Worm (Caenorhabditis elegans) whole organism, L1 larva: Measurements from ENCODE around the gene F27B3.6.

Experiments
- C16A3.4 ChIP-seq: fragments of 150-350 bp; optimal IDR thresholded peaks from 2 replicates; lab custom pipeline; 2014; ENCODE audit warnings: missing biosample characterization, missing genetic modification characterization
- C34B4.2 ChIP-seq: sonication (generic microtip); optimal IDR thresholded peaks from 2 replicates; lab custom pipeline; 2017; ENCODE audit warnings: mild to moderate bottlenecking, missing genetic modification characterization, missing compliant biosample characterization
- aha-1 ChIP-seq: fragments of 150-350 bp; optimal IDR thresholded peaks from 2 replicates; lab custom pipeline; 2014; ENCODE audit warnings: missing biosample characterization, missing genetic modification characterization
- alr-1 ChIP-seq: fragments of 200-800 bp; sonication (Bioruptor generic); optimal IDR thresholded peaks from 2 replicates; lab custom pipeline; 2018; ENCODE audit warnings: borderline replicate concordance, mild to moderate bottlenecking, missing genetic modification characterization, missing compliant biosample characterization
- aly-2 ChIP-seq: fragments of 150-350 bp; optimal IDR thresholded peaks from 2 replicates; lab custom pipeline; 2014; ENCODE audit warnings: missing biosample characterization, missing genetic modification characterization
- ama-1 ChIP-seq: fragments of 150-350 bp; optimal IDR thresholded peaks from 2 replicates; lab custom pipeline; 2014
- blmp-1 ChIP-seq: fragments of 150-350 bp; optimal IDR thresholded peaks from 2 replicates; lab custom pipeline; 2014; ENCODE audit warnings: missing biosample characterization, missing genetic modification characterization
- ceh-88 ChIP-seq: fragments of 200-800 bp; sonication (Bioruptor generic); IDR thresholded peaks from 2 replicates; pipeline ENCODE4 v1.3.6; 2022; ENCODE audit warnings: missing genetic modification characterization, missing compliant biosample characterization
- ceh-90 ChIP-seq: sonication (generic microtip); optimal IDR thresholded peaks from 2 replicates; lab custom pipeline; 2016; ENCODE audit warnings: missing genetic modification characterization, missing compliant biosample characterization
- dpl-1 ChIP-seq, 3 experiments: fragments of 150-350 bp in 2 of 3; sonication (generic microtip) in 1 of 3; optimal IDR thresholded peaks; 2 replicates each; lab custom pipeline; 2014 to 2017; ENCODE audit warnings: missing biosample characterization in 3 of 3, missing genetic modification characterization in 3 of 3, missing genetic modification reagents in 3 of 3
- efl-1 ChIP-seq, 4 experiments: fragments of 150-350 bp; optimal IDR thresholded peaks in 3 of 4; peaks in 1 of 4; 1 replicate in 1 of 4; 2 replicates in 3 of 4; lab custom pipeline; 2014; ENCODE audit warnings: missing biosample characterization in 2 of 4, missing genetic modification characterization in 2 of 4, missing genetic modification reagents in 2 of 4
- efl-3 ChIP-seq: fragments of 200-800 bp; sonication (Bioruptor generic); optimal IDR thresholded peaks from 2 replicates; lab custom pipeline; 2018; ENCODE audit warnings: mild to moderate bottlenecking, missing genetic modification characterization, missing compliant biosample characterization
- egl-13 ChIP-seq: sonication (generic microtip); optimal IDR thresholded peaks from 2 replicates; lab custom pipeline; 2016; ENCODE audit warnings: missing genotype, missing genetic modification reagents, missing genetic modification characterization, missing compliant biosample characterization
- elt-2 ChIP-seq: sonication (generic microtip); optimal IDR thresholded peaks from 2 replicates; lab custom pipeline; 2016; ENCODE audit warnings: missing genetic modification characterization, mild to moderate bottlenecking, inconsistent platforms, missing compliant biosample characterization, missing genetic modification reagents
- elt-3 ChIP-seq, 6 experiments: fragments of 150-350 bp in 1 of 6; sonication (generic microtip); optimal IDR thresholded peaks; 2 replicates each; lab custom pipeline; 2017 to 2018; ENCODE audit warnings: missing biosample characterization in 6 of 6, missing genetic modification characterization in 6 of 6, inconsistent platforms in 1 of 6
- ets-5 ChIP-seq: fragments of 200-800 bp; sonication (Bioruptor generic); IDR thresholded peaks from 2 replicates; pipeline ENCODE4 v1.3.6; 2022; ENCODE audit warnings: missing genetic modification characterization, missing compliant biosample characterization
- fkh-10 ChIP-seq: sonication (generic microtip); optimal IDR thresholded peaks from 2 replicates; lab custom pipeline; 2017; ENCODE audit warnings: missing biosample characterization, missing genetic modification reagents, missing genetic modification characterization
- fos-1 ChIP-seq: fragments of 150-350 bp; optimal IDR thresholded peaks from 2 replicates; lab custom pipeline; 2014; ENCODE audit warnings: missing biosample characterization, missing genetic modification characterization
- grh-1 ChIP-seq: fragments of 200-800 bp; sonication (Bioruptor generic); IDR thresholded peaks from 2 replicates; pipeline ENCODE4 v1.3.6; 2022; ENCODE audit warnings: missing genetic modification reagents, missing genetic modification characterization, missing compliant biosample characterization
- hpl-2 ChIP-seq: fragments of 150-350 bp; optimal IDR thresholded peaks from 2 replicates; lab custom pipeline; 2014; ENCODE audit warnings: missing biosample characterization, missing genetic modification reagents, missing genetic modification characterization
- irx-1 ChIP-seq: sonication (generic microtip); optimal IDR thresholded peaks from 2 replicates; lab custom pipeline; 2016; ENCODE audit warnings: missing genetic modification characterization, missing compliant biosample characterization
- isw-1 ChIP-seq: fragments of 200-800 bp; sonication (Bioruptor generic); IDR thresholded peaks from 2 replicates; pipeline ENCODE4 v1.3.6; 2022; ENCODE audit warnings: missing genetic modification characterization, missing compliant biosample characterization
- jun-1 ChIP-seq: fragments of 150-350 bp; optimal IDR thresholded peaks from 2 replicates; lab custom pipeline; 2014; ENCODE audit warnings: missing biosample characterization, missing genetic modification reagents, missing genetic modification characterization
- lin-13 ChIP-seq: fragments of 150-350 bp; optimal IDR thresholded peaks from 2 replicates; lab custom pipeline; 2014; ENCODE audit warnings: missing biosample characterization, missing genetic modification reagents, missing genetic modification characterization
- lin-15B ChIP-seq: fragments of 150-350 bp; sonication (generic microtip); optimal IDR thresholded peaks from 3 replicates; lab custom pipeline; 2014; ENCODE audit warnings: missing biosample characterization, missing genetic modification characterization
- lir-3 ChIP-seq: sonication (generic microtip); optimal IDR thresholded peaks from 2 replicates; lab custom pipeline; 2016; ENCODE audit warnings: mild to moderate bottlenecking, missing genetic modification characterization, moderate library complexity, missing compliant biosample characterization; ENCODE audit not compliant: poor library complexity
- lsy-2 ChIP-seq, 2 experiments: fragments of 150-350 bp; optimal IDR thresholded peaks; 2 replicates each; lab custom pipeline; 2014; ENCODE audit warnings: missing biosample characterization in 2 of 2, missing genetic modification characterization in 2 of 2
- mab-9 ChIP-seq: fragments of 200-800 bp; sonication (Bioruptor generic); IDR thresholded peaks from 2 replicates; pipeline ENCODE4 v1.3.6; 2022; ENCODE audit warnings: missing genetic modification reagents, missing genetic modification characterization, missing compliant biosample characterization
- mef-2 ChIP-seq: fragments of 150-350 bp; optimal IDR thresholded peaks from 2 replicates; lab custom pipeline; 2014; ENCODE audit warnings: missing biosample characterization, missing genetic modification characterization
- mep-1 ChIP-seq: fragments of 150-350 bp; optimal IDR thresholded peaks from 2 replicates; lab custom pipeline; 2014; ENCODE audit warnings: missing biosample characterization, missing genetic modification characterization
- nhr-11 ChIP-seq: fragments of 150-350 bp; optimal IDR thresholded peaks from 2 replicates; lab custom pipeline; 2014; ENCODE audit warnings: missing biosample characterization, missing genetic modification characterization
- nhr-20 ChIP-seq: sonication (generic microtip); optimal IDR thresholded peaks from 2 replicates; lab custom pipeline; 2016; ENCODE audit warnings: mild to moderate bottlenecking, missing genetic modification characterization, missing compliant biosample characterization
- nhr-237 ChIP-seq: fragments of 150-350 bp; optimal IDR thresholded peaks from 2 replicates; lab custom pipeline; 2014; ENCODE audit warnings: missing biosample characterization, missing genetic modification characterization
- nhr-28 ChIP-seq: fragments of 150-350 bp; optimal IDR thresholded peaks from 2 replicates; lab custom pipeline; 2014; ENCODE audit warnings: missing biosample characterization, missing genetic modification characterization
- nhr-47 ChIP-seq: sonication (generic microtip); optimal IDR thresholded peaks from 2 replicates; lab custom pipeline; 2016; ENCODE audit warnings: mild to moderate bottlenecking, missing genetic modification characterization, moderate library complexity, missing compliant biosample characterization
- nhr-71 ChIP-seq: sonication (generic microtip); optimal IDR thresholded peaks from 2 replicates; lab custom pipeline; 2016; ENCODE audit warnings: mild to moderate bottlenecking, missing genetic modification characterization, moderate library complexity, missing compliant biosample characterization
- nhr-84 ChIP-seq: sonication (generic microtip); optimal IDR thresholded peaks from 2 replicates; lab custom pipeline; 2017; ENCODE audit warnings: missing biosample characterization, missing genetic modification characterization
- nhr-85 ChIP-seq: sonication (generic microtip); peaks from one replicate; lab custom pipeline; 2016; ENCODE audit warnings: missing genetic modification characterization, inconsistent platforms, missing compliant biosample characterization
- nhr-90 ChIP-seq: sonication (generic microtip); optimal IDR thresholded peaks from 2 replicates; lab custom pipeline; 2016; ENCODE audit warnings: mild to moderate bottlenecking, missing genetic modification characterization, missing compliant biosample characterization; ENCODE audit not compliant: poor library complexity
- pax-3 ChIP-seq: fragments of 200-800 bp; sonication (Bioruptor generic); optimal IDR thresholded peaks from 2 replicates; lab custom pipeline; 2018; ENCODE audit warnings: mild to moderate bottlenecking, missing genetic modification characterization, moderate library complexity, missing compliant biosample characterization
- rnt-1 ChIP-seq: sonication (generic microtip); optimal IDR thresholded peaks from 2 replicates; lab custom pipeline; 2016; ENCODE audit warnings: mild to moderate bottlenecking, missing genetic modification characterization, moderate library complexity, missing compliant biosample characterization
- skn-1 ChIP-seq: fragments of 150-350 bp; optimal IDR thresholded peaks from 2 replicates; lab custom pipeline; 2014; ENCODE audit warnings: missing biosample characterization, missing genetic modification characterization
- snpc-4 ChIP-seq: fragments of 150-350 bp; optimal IDR thresholded peaks from 2 replicates; lab custom pipeline; 2014; ENCODE audit warnings: missing biosample characterization, missing genetic modification characterization
- snu-23 ChIP-seq: sonication (generic microtip); optimal IDR thresholded peaks from 2 replicates; lab custom pipeline; 2016; ENCODE audit warnings: missing genetic modification characterization, missing compliant biosample characterization
- sptf-1 ChIP-seq: fragments of 150-350 bp; optimal IDR thresholded peaks from 2 replicates; lab custom pipeline; 2014; ENCODE audit warnings: missing biosample characterization, missing genetic modification characterization
- sup-37 ChIP-seq: fragments of 200-800 bp; sonication (Bioruptor generic); optimal IDR thresholded peaks from 2 replicates; lab custom pipeline; 2018; ENCODE audit warnings: mild to moderate bottlenecking, missing genetic modification characterization, missing compliant biosample characterization
- swsn-7 ChIP-seq: sonication (generic microtip); optimal IDR thresholded peaks from 2 replicates; lab custom pipeline; 2016; ENCODE audit warnings: missing genetic modification characterization, missing compliant biosample characterization
- tbx-2 ChIP-seq: sonication (generic microtip); optimal IDR thresholded peaks from 2 replicates; lab custom pipeline; 2016; ENCODE audit warnings: missing genetic modification characterization, missing compliant biosample characterization
- unc-130 ChIP-seq: fragments of 150-350 bp; optimal IDR thresholded peaks from 2 replicates; lab custom pipeline; 2017; ENCODE audit warnings: missing biosample characterization, missing genetic modification characterization, inconsistent platforms
- zag-1 ChIP-seq: fragments of 150-350 bp; optimal IDR thresholded peaks from 2 replicates; lab custom pipeline; 2014; ENCODE audit warnings: missing biosample characterization, missing genetic modification characterization
- zip-4 ChIP-seq: fragments of 200-800 bp; sonication (Bioruptor generic); optimal IDR thresholded peaks from 2 replicates; lab custom pipeline; 2018; ENCODE audit warnings: mild to moderate bottlenecking, missing genetic modification characterization, moderate library complexity, missing compliant biosample characterization
- ztf-4 ChIP-seq: fragments of 150-350 bp; optimal IDR thresholded peaks from 2 replicates; lab custom pipeline; 2014; ENCODE audit warnings: missing biosample characterization, missing genetic modification characterization

The F27B3.6 gene

DNA sequence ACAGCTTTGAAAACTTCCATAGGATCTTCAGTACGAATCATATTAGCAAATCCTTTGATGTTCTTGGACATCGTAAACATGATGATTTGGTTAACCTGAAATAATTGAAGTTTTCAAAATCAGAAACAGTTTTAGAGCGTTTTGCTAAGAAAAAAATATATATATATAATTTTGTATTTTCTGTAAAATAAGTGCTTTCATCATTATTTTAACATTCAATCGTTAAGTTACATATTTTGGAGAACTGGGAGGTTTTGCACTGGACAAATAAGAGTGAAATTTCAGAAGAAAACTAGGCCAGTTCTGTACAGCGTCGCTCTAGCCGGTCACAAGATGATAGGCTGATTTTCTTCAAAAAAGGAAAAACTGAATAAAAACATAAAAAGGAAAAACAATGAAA, at the start of gene F27B3.6:
TSS of gene F27B3.6 (minus strand) at position 101 of the 400 bp plus-strand sequence.
- TF ChIP-seq aly-2 (tag; lab: Kevin White, UChicago), result no peak

DNA sequence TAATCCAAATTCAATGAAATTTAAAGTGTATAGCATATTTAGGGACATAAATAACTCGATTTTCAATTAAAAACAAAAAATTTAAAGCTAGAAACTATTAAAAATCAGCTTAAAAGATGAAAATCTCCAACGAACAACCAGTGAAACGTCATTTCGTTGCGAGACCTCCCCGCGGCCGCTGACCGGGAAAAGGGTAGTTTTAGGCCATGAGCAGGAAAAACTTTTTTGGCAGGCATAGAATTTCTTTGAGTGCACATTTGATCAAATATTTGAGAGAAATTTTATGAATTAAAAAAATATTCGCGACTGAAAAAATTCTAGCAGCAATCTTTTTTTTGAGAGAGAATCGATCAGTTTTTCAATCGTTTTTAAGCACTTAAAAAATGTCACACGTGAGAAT, 46.9 kb upstream of the F27B3.6 start:
- TF ChIP-seq snpc-4 (tag; lab: Kevin White, UChicago) (no peak), C16A3.4 (tag; lab: Kevin White, UChicago) (peak; percentile 34), fos-1 (tag; lab: Kevin White, UChicago) (no peak), nhr-71 (peak; percentile 60), ceh-90 (peak; percentile 49), lir-3 (tag; lab: Kevin White, UChicago) (peak; percentile 56), swsn-7 (tag; lab: Kevin White, UChicago) (peak; percentile 23), irx-1 (tag; lab: Kevin White, UChicago) (no peak), snu-23 (GFP tag; lab: Kevin White, UChicago) (peak; percentile 52), fkh-10 (GFP tag; lab: Kevin White, UChicago) (no peak), alr-1 (tag; lab: Kevin White, UChicago) (no peak), sptf-1 (tag; lab: Kevin White, UChicago) (no peak), zip-4 (GFP tag; lab: Kevin White, UChicago) (no peak), ceh-88 (GFP tag; lab: Robert Waterston, UW) (no peak), grh-1 (GFP tag; lab: Robert Waterston, UW) (no peak), pax-3 (tag; lab: Kevin White, UChicago) (no peak), skn-1 (tag; lab: Kevin White, UChicago) (peak; percentile 51), ama-1 (no peak), hpl-2 (GFP tag; lab: Kevin White, UChicago) (no peak), rnt-1 (tag; lab: Kevin White, UChicago) (peak; percentile 68), jun-1 (tag; lab: Kevin White, UChicago) (no peak), lin-13 (GFP tag; lab: Kevin White, UChicago) (no peak), nhr-90 (tag; lab: Kevin White, UChicago) (peak; percentile 16), unc-130 (no peak), dpl-1 (GFP tag; optimal IDR thresholded peaks at IDR 0.05; lab: Kevin White, UChicago) (peak; percentile 27 to 69 (median 50)), C34B4.2 (no peak), nhr-237 (no peak), mab-9 (GFP tag; lab: Robert Waterston, UW) (no peak), ets-5 (GFP tag; lab: Robert Waterston, UW) (no peak), nhr-85 (tag; lab: Kevin White, UChicago) (peak; percentile 70), efl-3 (no peak), lin-15B (tag; lab: Kevin White, UChicago) (peak; percentile 55), aly-2 (tag; lab: Kevin White, UChicago) (no peak), lsy-2 (tag; optimal IDR thresholded peaks at IDR 0.05; lab: Kevin White, UChicago) (peak; percentile 39 to 73), nhr-84 (tag; lab: Kevin White, UChicago) (no peak), sup-37 (GFP tag; lab: Kevin White, UChicago) (no peak), nhr-20 (tag; lab: Kevin White, UChicago) (peak; percentile 38), isw-1 (GFP tag; lab: Robert Waterston, UW) (peak; percentile 34), nhr-11 (no peak), elt-2 (no peak), nhr-47 (tag; lab: Kevin White, UChicago) (peak; percentile 44), mep-1 (peak; percentile 85), blmp-1 (tag; lab: Kevin White, UChicago) (peak; percentile 63), elt-3 (tag; optimal IDR thresholded peaks at IDR 0.05; lab: Kevin White, UChicago) (peak in 1 of 6 experiments; percentile 2), mef-2 (tag; lab: Kevin White, UChicago) (no peak), egl-13 (no peak), nhr-28 (tag; lab: Kevin White, UChicago) (no peak), aha-1 (tag; lab: Kevin White, UChicago) (no peak), zag-1 (tag; lab: Kevin White, UChicago) (no peak), efl-1 (optimal IDR thresholded peaks at IDR 0.05; lab: Kevin White, UChicago) (peak; percentile 59 to 66), efl-1 (GFP tag; optimal IDR thresholded peaks at IDR 0.05 in 1 of 2; lab: Kevin White, UChicago) (peak; percentile 54 to 92), ztf-4 (tag; lab: Kevin White, UChicago) (no peak), tbx-2 (tag; lab: Kevin White, UChicago) (peak; percentile 37)
